Fruit fly (Drosophila melanogaster): ENCODE data around the gene MtnB.
A peak's percentile ranks its signal among the peaks of the same experiment; 100 is the strongest.

The MtnB gene

DNA sequence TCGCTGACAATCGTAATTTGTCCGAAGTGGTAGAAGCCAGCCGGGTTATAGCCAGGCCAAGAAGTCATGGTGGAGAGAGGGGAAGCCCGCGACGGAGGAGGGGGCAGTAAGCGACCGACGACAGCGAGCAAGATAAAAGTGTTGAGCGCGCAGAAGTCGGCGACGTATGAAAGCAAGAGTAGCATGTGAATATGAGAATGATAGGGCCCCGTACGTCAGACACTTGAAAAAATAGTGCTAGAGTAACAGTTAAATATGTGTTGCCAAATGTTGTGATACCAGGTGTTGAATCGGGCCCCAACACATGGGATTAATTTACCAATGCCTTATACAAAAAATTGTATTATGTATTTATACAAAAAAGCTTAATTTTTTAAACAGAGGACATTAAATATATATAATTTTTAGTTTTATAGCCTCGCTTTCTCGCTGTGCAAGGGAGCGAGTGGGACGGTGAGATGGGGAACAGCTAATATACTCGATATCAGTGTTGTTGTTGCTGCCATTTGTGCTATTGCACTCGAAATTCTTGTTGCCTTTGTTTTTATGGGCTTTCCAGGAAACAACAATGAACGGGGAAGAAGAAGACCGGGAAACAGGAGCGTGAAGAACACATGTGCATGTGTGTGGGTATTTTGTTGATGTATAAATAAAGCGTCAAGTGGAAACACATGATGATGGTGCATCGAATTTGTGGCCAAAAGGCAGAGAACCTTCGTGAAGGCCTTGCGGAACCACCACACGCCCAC, 46.5 kb upstream of the MtnB start (continued):
- TF ChIP-seq salr (GFP tag; optimal IDR thresholded peaks at IDR 0.05): peak; percentile 77 to 80
- no peak for TF ChIP-seq fkh (GFP tag; optimal IDR thresholded peaks at IDR 0.05)
- TF ChIP-seq CG6276 (GFP tag; optimal IDR thresholded peaks at IDR 0.05): peak; percentile 75
- peak; percentile 86 for TF ChIP-seq Sox15 (GFP tag; optimal IDR thresholded peaks at IDR 0.05)
- TF ChIP-seq vri (GFP tag; optimal IDR thresholded peaks at IDR 0.05): peak; percentile 74
- TF ChIP-seq acj6 (GFP tag; optimal IDR thresholded peaks at IDR 0.05): peak; percentile 90
- TF ChIP-seq CG7368 (GFP tag; optimal IDR thresholded peaks at IDR 0.05): peak; percentile 79
- TF ChIP-seq CG15336 (GFP tag; IDR thresholded peaks at IDR 0.05): peak; percentile 87
- peak; percentile 85 for TF ChIP-seq CG6808 (GFP tag; optimal IDR thresholded peaks at IDR 0.05)
- TF ChIP-seq CG4318 (GFP tag; optimal IDR thresholded peaks at IDR 0.05): peak; percentile 72
- peak; percentile 34 for TF ChIP-seq Eip93F (GFP tag; optimal IDR thresholded peaks at IDR 0.05)
- peak; percentile 49 for TF ChIP-seq CG16779 (tag; optimal IDR thresholded peaks at IDR 0.05)
- peak; percentile 89 for TF ChIP-seq CG3032 (tag; optimal IDR thresholded peaks at IDR 0.05)
- TF ChIP-seq CG34406 (GFP tag; optimal IDR thresholded peaks at IDR 0.05): peak; percentile 89
- peak; percentile 82 for TF ChIP-seq esn (GFP tag; optimal IDR thresholded peaks at IDR 0.05)
- peak; percentile 90 for TF ChIP-seq CG6163 (GFP tag; IDR thresholded peaks at IDR 0.05)
- peak; percentile 81 for TF ChIP-seq CG1621 (tag; optimal IDR thresholded peaks at IDR 0.05)
- TF ChIP-seq Lpt (GFP tag; optimal IDR thresholded peaks at IDR 0.05): peak; percentile 80
- peak; percentile 83 for TF ChIP-seq CG6792 (GFP tag; optimal IDR thresholded peaks at IDR 0.05)
- peak; percentile 67 to 88 for TF ChIP-seq ss (GFP tag; optimal IDR thresholded peaks at IDR 0.05)
- TF ChIP-seq spab (GFP tag; optimal IDR thresholded peaks at IDR 0.05): peak; percentile 78
- peak; percentile 84 for TF ChIP-seq svp (GFP tag)

DNA sequence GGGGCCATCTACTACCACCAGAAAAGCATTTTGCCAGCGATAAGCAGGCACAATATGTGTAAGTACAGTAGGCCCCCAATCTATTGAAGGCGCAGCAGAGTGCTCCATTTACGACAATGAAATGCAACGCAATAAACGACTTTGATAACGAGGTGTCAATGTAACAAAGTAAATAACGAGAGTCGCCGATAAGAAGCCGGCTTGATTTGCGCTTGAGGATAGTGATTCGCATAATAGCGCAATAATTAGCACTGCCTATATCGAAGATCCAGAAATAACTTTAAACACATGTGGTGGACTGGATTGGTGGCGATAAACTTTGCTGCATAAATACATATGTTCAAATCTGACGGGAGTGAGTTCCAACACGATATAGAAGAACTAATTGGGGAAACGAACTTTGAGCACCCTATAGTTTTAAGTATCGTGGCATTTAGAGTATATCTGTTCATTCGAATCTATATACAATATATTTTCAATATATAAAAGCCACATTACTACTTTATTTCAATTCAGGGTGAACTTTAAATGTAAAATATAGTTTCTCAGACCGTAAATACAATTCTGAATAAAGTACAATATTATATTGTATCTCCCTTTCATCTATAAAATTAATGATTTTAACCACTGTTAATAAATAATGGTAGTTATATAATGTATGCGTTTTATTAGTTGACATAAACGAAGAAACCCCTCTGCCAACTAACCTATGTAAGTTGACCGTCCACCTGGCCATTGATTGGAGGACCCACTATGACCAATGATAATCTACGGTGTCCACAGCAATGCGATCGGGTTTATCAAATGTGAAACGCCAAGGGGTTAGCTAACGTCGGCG, 45.7 kb upstream of the MtnB start:
- peak; percentile 4 for TF ChIP-seq Hr4 (GFP tag; optimal IDR thresholded peaks at IDR 0.05)
- TF ChIP-seq CG8119 (GFP tag; IDR thresholded peaks at IDR 0.05): no peak
- TF ChIP-seq fd59A (GFP tag; optimal IDR thresholded peaks at IDR 0.05): no peak
- TF ChIP-seq Hr39 (GFP tag; optimal IDR thresholded peaks at IDR 0.05): no peak
- TF ChIP-seq vri (GFP tag; optimal IDR thresholded peaks at IDR 0.05): peak; percentile 67
- TF ChIP-seq cyc (GFP tag; optimal IDR thresholded peaks at IDR 0.05): no peak
- TF ChIP-seq CG1621 (tag; optimal IDR thresholded peaks at IDR 0.05): no peak
- no peak for TF ChIP-seq esn (GFP tag; optimal IDR thresholded peaks at IDR 0.05)
- TF ChIP-seq CG32006 (GFP tag; optimal IDR thresholded peaks at IDR 0.05): no peak
- no peak for TF ChIP-seq CG6854 (GFP tag; optimal IDR thresholded peaks at IDR 0.05)
- no peak for TF ChIP-seq CG11902 (GFP tag; optimal IDR thresholded peaks at IDR 0.05)
- no peak for TF ChIP-seq topi (GFP tag; optimal IDR thresholded peaks at IDR 0.05)
- TF ChIP-seq dac (GFP tag; optimal IDR thresholded peaks at IDR 0.05): no peak
- no peak for TF ChIP-seq CG3919 (GFP tag; optimal IDR thresholded peaks at IDR 0.05)
- no peak for TF ChIP-seq CG8632 (GFP tag; optimal IDR thresholded peaks at IDR 0.05)
- no peak for TF ChIP-seq CG31627 (GFP tag; optimal IDR thresholded peaks at IDR 0.05)
- TF ChIP-seq Smox (GFP tag; optimal IDR thresholded peaks at IDR 0.05): no peak
- TF ChIP-seq Eip75B (GFP tag; optimal IDR thresholded peaks at IDR 0.05): no peak
- TF ChIP-seq CG11294 (GFP tag; IDR thresholded peaks at IDR 0.05): no peak
- peak; percentile 45; the same call in 2 of the 3 replicates for TF ChIP-seq CG6163 (GFP tag; IDR thresholded peaks at IDR 0.05)
- TF ChIP-seq Sox15 (GFP tag; optimal IDR thresholded peaks at IDR 0.05): no peak
- 0 out of 3 replicates have a peak, but pooled peaks have one; percentile 34 for TF ChIP-seq eg (GFP tag; IDR thresholded peaks at IDR 0.05)
- TF ChIP-seq net (GFP tag; optimal IDR thresholded peaks at IDR 0.05): no peak
- TF ChIP-seq salr (GFP tag; optimal IDR thresholded peaks at IDR 0.05): no peak
- no peak for TF ChIP-seq Hr38 (GFP tag; optimal IDR thresholded peaks at IDR 0.05)
- no peak for TF ChIP-seq Ets21C (GFP tag; optimal IDR thresholded peaks at IDR 0.05)
- no peak for TF ChIP-seq fd85E (GFP tag; optimal IDR thresholded peaks at IDR 0.05)
- TF ChIP-seq CG3032 (tag; optimal IDR thresholded peaks at IDR 0.05): no peak
- no peak for TF ChIP-seq CG10631 (GFP tag; optimal IDR thresholded peaks at IDR 0.05)
- no peak for TF ChIP-seq OdsH (GFP tag; optimal IDR thresholded peaks at IDR 0.05)
- no peak for TF ChIP-seq Gug (GFP tag; IDR thresholded peaks at IDR 0.05)
- TF ChIP-seq CG6808 (GFP tag; optimal IDR thresholded peaks at IDR 0.05): no peak
- no peak for TF ChIP-seq Ets96B (tag; optimal IDR thresholded peaks at IDR 0.05)
